Fruit fly (Drosophila melanogaster) Kc167 (cell line): ENCODE results near the gene Hr39.

Experiments used
- Myc ChIP-seq: fragments of >200 bp; optimal IDR thresholded peaks from 2 replicates; lab custom pipeline; 2017; ENCODE audit warnings: missing external identifiers
- h ChIP-seq: fragments of >200 bp; optimal IDR thresholded peaks from 3 replicates; lab custom pipeline; 2018; ENCODE audit warnings: missing external identifiers
- psq ChIP-seq: fragments of >200 bp; optimal IDR thresholded peaks from 2 replicates; lab custom pipeline; 2017; ENCODE audit warnings: missing external identifiers
- ttk ChIP-seq: sonication (Bioruptor generic); optimal IDR thresholded peaks from 2 replicates; lab custom pipeline; 2017; ENCODE audit warnings: missing external identifiers

DNA sequence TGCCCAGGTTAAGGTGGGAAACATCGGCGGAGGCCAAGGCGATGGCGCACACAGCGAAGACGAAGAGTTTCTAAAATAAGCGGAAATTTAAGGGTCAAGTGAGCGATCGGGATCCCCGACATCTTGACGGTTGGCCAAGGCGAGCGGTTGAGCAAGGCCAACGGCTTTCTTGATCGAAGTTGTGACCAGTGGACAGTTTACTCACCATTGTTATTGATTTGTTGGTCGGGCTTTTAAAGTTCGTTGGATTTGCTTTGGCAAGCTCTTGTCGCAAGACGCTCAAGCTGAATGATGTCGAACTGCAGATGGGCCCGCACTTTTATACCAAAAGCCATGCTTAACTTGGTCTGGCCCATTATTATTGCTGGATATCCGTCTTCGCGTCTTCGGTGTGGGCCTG lies 3.6 kb upstream of the Hr39 start:
- TF ChIP-seq Myc (lab: Kevin White, UChicago) = no peak
- TF ChIP-seq psq (lab: Kevin White, UChicago) = no peak
- TF ChIP-seq h = no peak
- no peak for TF ChIP-seq ttk (lab: Kevin White, UChicago)
